Worm (Caenorhabditis elegans): ENCODE results near the gene srxa-13.

The srxa-13 gene

ce11 chrV:13907557-13908104, 22.0 kb upstream of the srxa-13 start (continued):
- TF ChIP-seq nhr-111 (GFP tag; optimal IDR thresholded peaks at IDR 0.05), result no peak
- TF ChIP-seq dve-1 (tag; optimal IDR thresholded peaks at IDR 0.05; ENCODE audit: insufficient read depth), result peak; percentile 28

ce11 chrV:13908120-13908915, 21.3 kb upstream of the srxa-13 start:
- no peak for TF ChIP-seq hlh-11 (tag; optimal IDR thresholded peaks at IDR 0.05)
- no peak for TF ChIP-seq mxl-3 (GFP tag; optimal IDR thresholded peaks at IDR 0.05)
- TF ChIP-seq T26A8.4 (GFP tag; IDR thresholded peaks at IDR 0.05), result peak; percentile 7
- 0 out of 2 replicates have a peak, but pooled peaks have one; percentile 6 for TF ChIP-seq snpc-1.2 (GFP tag; IDR thresholded peaks at IDR 0.05)
- no peak for TF ChIP-seq lin-38 (GFP tag; IDR thresholded peaks at IDR 0.05)
- no peak for TF ChIP-seq arid-1 (GFP tag; conservative IDR thresholded peaks at IDR 0.05)
- 0 out of 2 replicates have a peak, but pooled peaks have one; percentile 6 for TF ChIP-seq lin-1 (GFP tag; IDR thresholded peaks at IDR 0.05)
- TF ChIP-seq mes-2 (tag; optimal IDR thresholded peaks at IDR 0.05; ENCODE audit: poor library complexity, severe bottlenecking), result peak; percentile 29
- TF ChIP-seq nhr-28 (tag; optimal IDR thresholded peaks at IDR 0.05), result no peak
- no peak for TF ChIP-seq aly-2 (tag; optimal IDR thresholded peaks at IDR 0.05)
- no peak for TF ChIP-seq duxl-1 (tag; optimal IDR thresholded peaks at IDR 0.05; ENCODE audit: poor library complexity)
- peak; percentile 60 for TF ChIP-seq sdz-12 (GFP tag; optimal IDR thresholded peaks at IDR 0.05)
- no peak for TF ChIP-seq F26F4.8 (GFP tag; conservative IDR thresholded peaks at IDR 0.05)
- no peak for TF ChIP-seq daf-16 (GFP tag; optimal IDR thresholded peaks at IDR 0.05)
- peak; percentile 3 for TF ChIP-seq daf-16 (tag; optimal IDR thresholded peaks at IDR 0.05)
- TF ChIP-seq hif-1 (tag; optimal IDR thresholded peaks at IDR 0.05), result peak in 1 of 2 experiments; percentile 18
- TF ChIP-seq Y48G9A.11 (GFP tag; IDR thresholded peaks at IDR 0.05), result 0 out of 2 replicates have a peak, but pooled peaks have one; percentile 24
- no peak for TF ChIP-seq unc-39 (tag; optimal IDR thresholded peaks at IDR 0.05)
- no peak for TF ChIP-seq ztf-11 (tag; optimal IDR thresholded peaks at IDR 0.05)
- TF ChIP-seq hmg-1.1 (GFP tag; IDR thresholded peaks at IDR 0.05), result no peak
- TF ChIP-seq lsy-2 (tag; optimal IDR thresholded peaks at IDR 0.05), result no peak
- TF ChIP-seq T20F7.1 (GFP tag; optimal IDR thresholded peaks at IDR 0.05), result peak; percentile 31
- TF ChIP-seq mxl-2 (GFP tag; conservative IDR thresholded peaks at IDR 0.05), result no peak
- TF ChIP-seq ces-1 (GFP tag; optimal IDR thresholded peaks at IDR 0.05), result no peak
- TF ChIP-seq D1046.2 (GFP tag; IDR thresholded peaks at IDR 0.05), result no peak
- peak; percentile 72 for TF ChIP-seq aha-1 (tag)
- TF ChIP-seq vab-7 (GFP tag; IDR thresholded peaks at IDR 0.05), result no peak; the same call in 1 of the 2 replicates
- TF ChIP-seq hlh-30 (tag; optimal IDR thresholded peaks at IDR 0.05; ENCODE audit: insufficient read depth), result no peak

- peak; percentile 95 for TF ChIP-seq aha-1 (tag)
- 0 out of 2 replicates have a peak, but pooled peaks have one; percentile 6 for TF ChIP-seq madf-9 (GFP tag; conservative IDR thresholded peaks at IDR 0.05)
- TF ChIP-seq Y75B8A.6 (GFP tag; IDR thresholded peaks at IDR 0.05), result no peak
- peak; percentile 64 for TF ChIP-seq ama-1 (optimal IDR thresholded peaks at IDR 0.05)
These were observed 20.8 kb upstream of the srxa-13 start, which contains the start of gene C06B3.6 for ce11 chrV:13908916-13909176. TSS of gene C06B3.6 (minus strand) at chrV:13908967.

- no peak for TF ChIP-seq unc-130 (GFP tag; optimal IDR thresholded peaks at IDR 0.05)
- no peak for TF ChIP-seq ZK337.2 (GFP tag; IDR thresholded peaks at IDR 0.05)
- no peak for TF ChIP-seq nhr-111 (GFP tag; optimal IDR thresholded peaks at IDR 0.05)
- TF ChIP-seq ceh-28 (tag; optimal IDR thresholded peaks at IDR 0.05), result no peak
- TF ChIP-seq lin-15B (tag; optimal IDR thresholded peaks at IDR 0.05), result no peak
- TF ChIP-seq lin-39 (tag; optimal IDR thresholded peaks at IDR 0.05), result no peak
- no peak for TF ChIP-seq nhr-237 (tag; optimal IDR thresholded peaks at IDR 0.05)
- TF ChIP-seq mxl-2 (GFP tag; conservative IDR thresholded peaks at IDR 0.05), result no peak
- TF ChIP-seq F26F4.8 (GFP tag; conservative IDR thresholded peaks at IDR 0.05), result no peak
- TF ChIP-seq fkh-10 (GFP tag; optimal IDR thresholded peaks at IDR 0.05), result no peak
- no peak for TF ChIP-seq ceh-20 (GFP tag; IDR thresholded peaks at IDR 0.05)
- no peak for TF ChIP-seq tag-97 (GFP tag; IDR thresholded peaks at IDR 0.05)
- TF ChIP-seq daf-8 (GFP tag; IDR thresholded peaks at IDR 0.05), result no peak
- TF ChIP-seq ama-1 (optimal IDR thresholded peaks at IDR 0.05), result peak; percentile 81
- TF ChIP-seq nhr-11 (tag; optimal IDR thresholded peaks at IDR 0.05), result peak; percentile 98
- no peak for TF ChIP-seq nhr-41 (GFP tag; IDR thresholded peaks at IDR 0.05)
- TF ChIP-seq R02D3.7 (tag; optimal IDR thresholded peaks at IDR 0.05), result no peak
These were observed 20.2 kb upstream of the srxa-13 start, which contains the start of gene C06B3.7 for ce11 chrV:13909400-13909799. TSS of gene C06B3.7 (plus strand) at chrV:13909686.
